Worm (Caenorhabditis elegans): ENCODE results near the gene F36H12.10.
"Not testable (repeated sequence)": the region's sequence is repeated elsewhere in the genome, so short reads cannot be mapped to it uniquely, and the experiment has no call there.

DNA sequence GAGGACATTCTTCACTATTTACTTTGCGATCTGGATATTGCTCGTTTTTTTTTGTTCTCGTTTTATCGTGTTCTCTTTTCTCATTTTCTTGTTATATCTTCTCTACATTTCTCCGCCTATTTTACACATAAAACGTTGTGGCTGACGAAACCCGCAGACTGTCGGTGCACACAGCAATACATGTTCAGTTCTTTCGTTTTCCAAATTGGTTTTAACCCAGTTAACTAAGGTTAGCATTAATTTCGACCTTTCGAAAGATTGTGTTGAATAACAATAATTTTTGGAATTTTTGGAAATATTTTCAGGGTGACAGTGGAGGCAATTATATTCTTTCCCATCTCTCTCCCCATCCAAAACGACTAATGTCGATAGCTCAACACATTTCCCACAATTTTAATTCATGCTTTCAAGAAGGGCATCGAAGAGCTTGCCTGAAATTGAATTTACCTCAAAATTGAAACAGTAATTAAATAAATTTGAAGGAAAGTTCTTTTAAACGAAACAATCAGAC is 10.2 kb upstream of the F36H12.10 start:
- TF ChIP-seq hif-1 (tag; optimal IDR thresholded peaks at IDR 0.05); hlh-11 (tag; optimal IDR thresholded peaks at IDR 0.05); Y5F2A.4 (GFP tag; optimal IDR thresholded peaks at IDR 0.05); pqm-1 (tag; optimal IDR thresholded peaks at IDR 0.05); madf-9 (GFP tag; conservative IDR thresholded peaks at IDR 0.05); daf-8 (GFP tag; IDR thresholded peaks at IDR 0.05); nhr-6 (tag; optimal IDR thresholded peaks at IDR 0.05); Y75B8A.6 (GFP tag; IDR thresholded peaks at IDR 0.05); fos-1 (tag; optimal IDR thresholded peaks at IDR 0.05): not testable (repeated sequence)
- TF ChIP-seq ama-1 (optimal IDR thresholded peaks at IDR 0.05) = peak; percentile 32

All from whole organism, L4 larva.